Fruit fly (Drosophila melanogaster): ENCODE measurements around the gene Roc1b.

The Roc1b gene

dm6 chr3L:339072-339471 lies 18.7 kb upstream of the Roc1b start:
- TF ChIP-seq CG17801 (GFP tag; optimal IDR thresholded peaks at IDR 0.05; ENCODE audit: partially characterized antibody), result no peak

- TF ChIP-seq CG17801 (GFP tag; optimal IDR thresholded peaks at IDR 0.05; ENCODE audit: partially characterized antibody), result no peak
Observed at dm6 chr3L:340124-340523, 17.7 kb upstream of the Roc1b start.

- no peak for TF ChIP-seq CG17801 (GFP tag; optimal IDR thresholded peaks at IDR 0.05; ENCODE audit: partially characterized antibody)
Observed at dm6 chr3L:340569-340968, 17.2 kb upstream of the Roc1b start.

dm6 chr3L:341052-341852 lies 16.5 kb upstream of the Roc1b start:
- peak; percentile 30 for TF ChIP-seq CG17801 (GFP tag; optimal IDR thresholded peaks at IDR 0.05; ENCODE audit: partially characterized antibody)

dm6 chr3L:342839-343238 lies 14.9 kb upstream of the Roc1b start, which contains the start of gene mthl10:
TSS of gene mthl10 (minus strand) at chr3L:342915.
- TF ChIP-seq CG17801 (GFP tag; optimal IDR thresholded peaks at IDR 0.05; ENCODE audit: partially characterized antibody), result peak; percentile 43

- no peak for TF ChIP-seq CG17801 (GFP tag; optimal IDR thresholded peaks at IDR 0.05; ENCODE audit: partially characterized antibody)
Observed at dm6 chr3L:343316-343715, 14.5 kb upstream of the Roc1b start.

- peak; percentile 55 for TF ChIP-seq CG17801 (GFP tag; optimal IDR thresholded peaks at IDR 0.05; ENCODE audit: partially characterized antibody)
Observed at dm6 chr3L:346656-347640, 10.8 kb upstream of the Roc1b start, which contains the start of gene mth. TSS of gene mth (minus strand) at chr3L:346957.

dm6 chr3L:347641-348405 lies 10.0 kb upstream of the Roc1b start:
- TF ChIP-seq CG17801 (GFP tag; optimal IDR thresholded peaks at IDR 0.05; ENCODE audit: partially characterized antibody), result peak; percentile 56

dm6 chr3L:348406-348743 lies 9.4 kb upstream of the Roc1b start:
- no peak for TF ChIP-seq CG17801 (GFP tag; optimal IDR thresholded peaks at IDR 0.05; ENCODE audit: partially characterized antibody)

- no peak for TF ChIP-seq CG17801 (GFP tag; optimal IDR thresholded peaks at IDR 0.05; ENCODE audit: partially characterized antibody)
Observed at dm6 chr3L:349751-350150, 8.0 kb upstream of the Roc1b start.

dm6 chr3L:350651-351228 lies 7.0 kb upstream of the Roc1b start:
- TF ChIP-seq CG17801 (GFP tag; optimal IDR thresholded peaks at IDR 0.05; ENCODE audit: partially characterized antibody), result peak; percentile 82

dm6 chr3L:356016-356472 lies 1.7 kb upstream of the Roc1b start, which contains the start of gene CG1231:
TSS of gene CG1231 (plus strand) at chr3L:356422.
- no peak for TF ChIP-seq CG17801 (GFP tag; optimal IDR thresholded peaks at IDR 0.05; ENCODE audit: partially characterized antibody)

dm6 chr3L:361201-361600 lies 3.4 kb downstream of the Roc1b start, which contains the start of the genes Cdc5 and CG1233:
TSS of gene Cdc5 (minus strand) at chr3L:361383.
TSS of gene CG1233 (plus strand) at chr3L:361472.
- peak; percentile 76 for TF ChIP-seq CG17801 (GFP tag; optimal IDR thresholded peaks at IDR 0.05; ENCODE audit: partially characterized antibody)

dm6 chr3L:366337-366736 lies 8.6 kb downstream of the Roc1b start, which contains the start of gene CG13884:
TSS of gene CG13884 (minus strand) at chr3L:366437.
- no peak for TF ChIP-seq CG17801 (GFP tag; optimal IDR thresholded peaks at IDR 0.05; ENCODE audit: partially characterized antibody)

All from ovary, adult (tissue).